Fruit fly (Drosophila melanogaster) whole organism, embryonic: Measurements from ENCODE around the gene CG31776.
A peak's percentile ranks its signal among the peaks of the same experiment; 100 is the strongest.

Experiments used
- Atf6 ChIP-seq: fragments of 200-800 bp; sonication (Bioruptor generic); IDR thresholded peaks from 2 replicates; pipeline ENCODE4 v1.3.6; 2022; ENCODE audit warnings: missing biosample characterization, missing genetic modification characterization
- BtbVII ChIP-seq: fragments of 200-800 bp; sonication (Bioruptor generic); optimal IDR thresholded peaks from 3 replicates; lab custom pipeline; 2017; ENCODE audit warnings: missing biosample characterization, mild to moderate bottlenecking, missing genetic modification characterization
- CG10147 ChIP-seq: fragments of 200-800 bp; sonication (Bioruptor generic); optimal IDR thresholded peaks from 2 replicates; lab custom pipeline; 2019; ENCODE audit warnings: missing biosample characterization, mild to moderate bottlenecking, missing genetic modification characterization, moderate library complexity
- CG10543 ChIP-seq: fragments of 200-800 bp; sonication (Bioruptor generic); optimal IDR thresholded peaks from 3 replicates; lab custom pipeline; 2017; ENCODE audit warnings: missing biosample characterization, mild to moderate bottlenecking, missing genetic modification characterization, moderate library complexity
- CG10959 ChIP-seq: fragments of 200-800 bp; sonication (Bioruptor generic); IDR thresholded peaks from 2 replicates; pipeline ENCODE4 v1.3.6; 2022; ENCODE audit warnings: missing biosample characterization, missing genetic modification characterization
- CG12769 ChIP-seq: fragments of 200-800 bp; sonication (Bioruptor generic); optimal IDR thresholded peaks from 2 replicates; lab custom pipeline; 2019; ENCODE audit warnings: missing biosample characterization, mild to moderate bottlenecking, missing genetic modification characterization, moderate library complexity
- CG13624 ChIP-seq: fragments of 200-800 bp; sonication (Bioruptor generic); optimal IDR thresholded peaks from 2 replicates; lab custom pipeline; 2016; ENCODE audit warnings: missing biosample characterization, missing genetic modification characterization
- CG18599 ChIP-seq: fragments of 200-800 bp; sonication (Bioruptor generic); optimal IDR thresholded peaks from 3 replicates; lab custom pipeline; 2017; ENCODE audit warnings: missing biosample characterization, missing genetic modification characterization, mild to moderate bottlenecking, moderate library complexity, missing genetic modification reagents
- CG2116 ChIP-seq: fragments of 200-800 bp; sonication (Bioruptor generic); optimal IDR thresholded peaks from 3 replicates; lab custom pipeline; 2018; ENCODE audit warnings: missing biosample characterization, mild to moderate bottlenecking, missing genetic modification characterization
- CG34376 ChIP-seq: fragments of 200-800 bp; sonication (Bioruptor generic); optimal IDR thresholded peaks from 2 replicates; lab custom pipeline; 2018; ENCODE audit warnings: missing biosample characterization, mild to moderate bottlenecking, missing genetic modification characterization
- CG34422 ChIP-seq: fragments of 200-800 bp; sonication (Bioruptor generic); IDR thresholded peaks from 3 replicates; pipeline ENCODE4 v1.3.6; 2022; ENCODE audit warnings: missing biosample characterization, missing genetic modification characterization
- CG3995 ChIP-seq: fragments of 200-800 bp; sonication (Bioruptor generic); optimal IDR thresholded peaks from 3 replicates; lab custom pipeline; 2016; ENCODE audit warnings: missing biosample characterization, missing genetic modification characterization
- CG9215 ChIP-seq: fragments of 200-800 bp; sonication (Bioruptor generic); IDR thresholded peaks from 2 replicates; pipeline ENCODE4 v1.3.6; 2022; ENCODE audit warnings: missing biosample characterization, missing genetic modification characterization
- Dfd ChIP-seq, 2 experiments: fragments of >200 bp; optimal IDR thresholded peaks; 2 replicates each; lab custom pipeline; 2017; ENCODE audit warnings: missing biosample characterization in 2 of 2, missing genetic modification characterization in 2 of 2
- Dip3 ChIP-seq: fragments of 200-800 bp; sonication (Bioruptor generic); optimal IDR thresholded peaks from 3 replicates; lab custom pipeline; 2016; ENCODE audit warnings: missing biosample characterization, missing genetic modification characterization
- Ets65A ChIP-seq: fragments of 200-800 bp; sonication (Bioruptor generic); peaks from one replicate; lab custom pipeline; 2016; ENCODE audit warnings: missing biosample characterization, missing genetic modification characterization
- Hey ChIP-seq: fragments of 200-800 bp; sonication (Bioruptor generic); optimal IDR thresholded peaks from 3 replicates; lab custom pipeline; 2018; ENCODE audit warnings: missing biosample characterization, mild to moderate bottlenecking, missing genetic modification characterization
- NFAT ChIP-seq: fragments of 200-800 bp; sonication (Bioruptor generic); IDR thresholded peaks from 2 replicates; pipeline ENCODE4 v1.3.6; 2022; ENCODE audit warnings: missing biosample characterization, missing genetic modification characterization
- Optix ChIP-seq: fragments of 200-800 bp; sonication (Bioruptor generic); IDR thresholded peaks from 3 replicates; pipeline ENCODE4 v1.3.6; 2022; ENCODE audit warnings: missing biosample characterization, missing genetic modification characterization
- Pdp1 ChIP-seq, 2 experiments: fragments of 200-800 bp; sonication (Bioruptor generic); optimal IDR thresholded peaks; 3 replicates each; lab custom pipeline; 2016; ENCODE audit warnings: missing biosample characterization in 2 of 2, missing genetic modification characterization in 2 of 2, mild to moderate bottlenecking in 1 of 2, moderate library complexity in 1 of 2
- Trl ChIP-seq, 3 experiments: fragments of >200 bp in 2 of 3; fragments of 200-800 bp in 1 of 3; sonication (Bioruptor generic) in 1 of 3; optimal IDR thresholded peaks; 2 replicates in 1 of 3; 3 replicates in 2 of 3; lab custom pipeline; 2016 to 2017; ENCODE audit warnings: missing biosample characterization in 1 of 3, missing genetic modification characterization in 1 of 3
- amos ChIP-seq: fragments of 200-800 bp; sonication (Bioruptor generic); IDR thresholded peaks from 2 replicates; pipeline ENCODE4 v1.3.6; 2022; ENCODE audit warnings: missing biosample characterization, missing genetic modification characterization; ENCODE audit not compliant: partially characterized antibody
- bbx ChIP-seq: fragments of 200-800 bp; sonication (Bioruptor generic); IDR thresholded peaks from 2 replicates; pipeline ENCODE4 v1.3.6; 2022; ENCODE audit warnings: missing biosample characterization, missing genetic modification characterization; ENCODE audit not compliant: partially characterized antibody
- chinmo ChIP-seq: fragments of 200-800 bp; sonication (Bioruptor generic); IDR thresholded peaks from 4 replicates; pipeline ENCODE4 v1.3.6; 2022; ENCODE audit warnings: missing biosample characterization, missing genetic modification characterization; ENCODE audit not compliant: partially characterized antibody
- ci ChIP-seq: fragments of 200-800 bp; sonication (Bioruptor generic); IDR thresholded peaks from 3 replicates; pipeline ENCODE4 v1.3.6; 2022; ENCODE audit warnings: missing biosample characterization, missing genetic modification characterization
- crol ChIP-seq: fragments of 200-800 bp; sonication (Bioruptor generic); IDR thresholded peaks from 2 replicates; pipeline ENCODE4 v1.3.6; 2022; ENCODE audit warnings: missing biosample characterization, missing genetic modification characterization
- cwo ChIP-seq: fragments of 200-800 bp; sonication (Bioruptor generic); optimal IDR thresholded peaks from 3 replicates; lab custom pipeline; 2017; ENCODE audit warnings: missing biosample characterization, missing genetic modification characterization, mild to moderate bottlenecking, moderate library complexity, missing genetic modification reagents
- danr ChIP-seq: fragments of 200-800 bp; sonication (Bioruptor generic); IDR thresholded peaks from 2 replicates; pipeline ENCODE4 v1.3.6; 2022; ENCODE audit warnings: missing biosample characterization, missing genetic modification characterization
- dmrt99B ChIP-seq: fragments of 200-800 bp; sonication (Bioruptor generic); optimal IDR thresholded peaks from 2 replicates; lab custom pipeline; 2018; ENCODE audit warnings: missing biosample characterization, mild to moderate bottlenecking, missing genetic modification characterization, moderate library complexity
- ewg ChIP-seq: fragments of 200-800 bp; sonication (Bioruptor generic); optimal IDR thresholded peaks from 3 replicates; lab custom pipeline; 2017; ENCODE audit warnings: mild to moderate bottlenecking, missing biosample characterization, missing genetic modification reagents, missing genetic modification characterization
- fd96Cb ChIP-seq: fragments of 200-800 bp; sonication (Bioruptor generic); optimal IDR thresholded peaks from 2 replicates; lab custom pipeline; 2018; ENCODE audit warnings: missing biosample characterization, mild to moderate bottlenecking, missing genetic modification characterization, moderate library complexity
- hb ChIP-seq: fragments of 200-800 bp; sonication (Bioruptor generic); IDR thresholded peaks from 3 replicates; pipeline ENCODE4 v1.3.6; 2022; ENCODE audit warnings: missing biosample characterization, missing genetic modification characterization; ENCODE audit not compliant: partially characterized antibody
- lab ChIP-seq: fragments of 200-800 bp; sonication (Bioruptor generic); optimal IDR thresholded peaks from 3 replicates; lab custom pipeline; 2017; ENCODE audit warnings: missing biosample characterization, missing genetic modification characterization, mild to moderate bottlenecking, moderate library complexity, missing genetic modification reagents
- mam ChIP-seq: fragments of 200-800 bp; sonication (Bioruptor generic); optimal IDR thresholded peaks from 3 replicates; lab custom pipeline; 2016; ENCODE audit warnings: missing biosample characterization, missing genetic modification characterization
- mirr ChIP-seq: fragments of 200-800 bp; sonication (Bioruptor generic); optimal IDR thresholded peaks from 3 replicates; lab custom pipeline; 2018; ENCODE audit warnings: missing biosample characterization, mild to moderate bottlenecking, missing genetic modification characterization
- nmo ChIP-seq: fragments of 200-800 bp; sonication (Bioruptor generic); optimal IDR thresholded peaks from 2 replicates; lab custom pipeline; 2018; ENCODE audit warnings: missing biosample characterization, mild to moderate bottlenecking, missing genetic modification characterization, moderate library complexity
- odd ChIP-seq: fragments of 200-800 bp; sonication (Bioruptor generic); optimal IDR thresholded peaks from 2 replicates; lab custom pipeline; 2017; ENCODE audit warnings: missing biosample characterization, mild to moderate bottlenecking, missing genetic modification characterization
- peb ChIP-seq: fragments of 200-800 bp; sonication (Bioruptor generic); IDR thresholded peaks from 2 replicates; pipeline ENCODE4 v1.3.6; 2022; ENCODE audit warnings: missing biosample characterization, missing genetic modification characterization
- pnt ChIP-seq: fragments of 200-800 bp; sonication (Bioruptor generic); optimal IDR thresholded peaks from 3 replicates; lab custom pipeline; 2016; ENCODE audit warnings: missing biosample characterization, missing genetic modification characterization
- sd ChIP-seq: fragments of 200-800 bp; sonication (Bioruptor generic); optimal IDR thresholded peaks from 3 replicates; lab custom pipeline; 2018; ENCODE audit warnings: missing biosample characterization, mild to moderate bottlenecking, missing genetic modification characterization, moderate library complexity
- sens ChIP-seq: fragments of 200-800 bp; sonication (Bioruptor generic); peaks from one replicate; lab custom pipeline; 2016; ENCODE audit warnings: missing biosample characterization, missing genetic modification characterization
- sens-2 ChIP-seq: fragments of 200-800 bp; sonication (Bioruptor generic); IDR thresholded peaks from 2 replicates; pipeline ENCODE4 v1.3.6; 2022; ENCODE audit warnings: missing biosample characterization, missing genetic modification characterization
- sqz ChIP-seq: fragments of 200-800 bp; sonication (Bioruptor generic); optimal IDR thresholded peaks from 3 replicates; lab custom pipeline; 2018; ENCODE audit warnings: missing biosample characterization, mild to moderate bottlenecking, missing genetic modification characterization
- sug ChIP-seq: fragments of 200-800 bp; optimal IDR thresholded peaks from 2 replicates; lab custom pipeline; 2019; ENCODE audit warnings: missing biosample characterization, mild to moderate bottlenecking, missing genetic modification characterization, moderate library complexity
- yki ChIP-seq: fragments of >200 bp; optimal IDR thresholded peaks from 3 replicates; lab custom pipeline; 2018

The CG31776 gene

DNA sequence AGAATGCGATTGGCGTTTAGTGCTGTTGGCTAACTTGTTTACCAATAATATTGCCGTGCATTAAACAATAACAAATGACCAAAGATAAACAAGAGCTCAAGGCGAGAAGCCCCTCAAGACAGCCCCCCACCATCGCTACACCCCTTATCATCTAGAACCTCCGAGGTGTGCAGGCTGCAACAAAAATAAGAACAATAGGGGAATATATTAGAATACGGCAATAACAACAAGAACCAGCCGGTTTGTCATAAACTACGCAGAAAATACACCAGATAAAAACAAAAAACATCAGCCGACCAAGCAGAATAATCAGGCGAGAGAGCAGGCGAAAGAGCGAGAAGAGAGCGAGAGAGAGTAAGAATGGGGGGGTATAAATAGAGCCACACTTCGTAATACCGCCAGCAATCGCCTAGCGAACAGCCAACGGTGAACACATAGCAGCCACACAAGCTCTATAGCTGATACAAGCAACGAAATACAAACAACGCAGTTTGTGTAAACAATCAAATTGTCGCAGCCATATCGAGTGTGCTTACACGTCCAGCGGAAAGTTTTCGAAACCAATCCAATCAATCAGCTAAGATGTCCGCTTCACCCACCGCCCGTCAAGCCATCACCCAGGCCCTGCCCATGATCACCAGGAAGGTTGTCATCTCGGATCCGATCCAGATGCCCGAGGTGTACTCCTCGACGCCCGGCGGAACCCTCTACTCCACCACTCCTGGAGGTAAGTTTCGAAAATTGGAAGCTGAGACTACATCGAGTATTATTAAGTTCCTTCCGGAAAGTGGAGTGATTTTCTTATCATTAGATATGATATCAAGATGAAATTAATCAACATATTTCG is 8.3 kb downstream of the CG31776 start, which contains the start of gene Thor (continued):
- TF ChIP-seq sens-2 (GFP tag; lab: Robert Waterston, UW) (0 out of 2 replicates have a peak, but pooled peaks have one; percentile 63), danr (GFP tag; lab: Robert Waterston, UW) (peak; percentile 65; the same call in 1 of the 2 replicates), CG10959 (GFP tag; lab: Robert Waterston, UW) (peak; percentile 14; the same call in 1 of the 2 replicates), bbx (GFP tag; lab: Robert Waterston, UW) (peak; percentile 78), mam (GFP tag; lab: Kevin White, UChicago) (peak; percentile 42), CG9215 (no peak), CG3995 (no peak), Optix (GFP tag; lab: Robert Waterston, UW) (0 out of 3 replicates have a peak, but pooled peaks have one; percentile 36), peb (GFP tag; lab: Robert Waterston, UW) (no peak), CG10147 (peak; percentile 6), pnt (GFP tag; lab: Kevin White, UChicago) (peak; percentile 26), hb (GFP tag; lab: Robert Waterston, UW) (no peak), yki (peak; percentile 89), sqz (peak; percentile 83), dmrt99B (tag; lab: Kevin White, UChicago) (peak; percentile 42), Trl (optimal IDR thresholded peaks at IDR 0.05; lab: Kevin White, UChicago) (peak; percentile 98 to 99), Trl (GFP tag; optimal IDR thresholded peaks at IDR 0.05; lab: Kevin White, UChicago) (peak; percentile 89)

- TF ChIP-seq CG10543 (GFP tag; lab: Kevin White, UChicago) (peak; percentile 59), nmo (no peak), chinmo (GFP tag; lab: Robert Waterston, UW) (peak; percentile 69; the same call in 1 of the 4 replicates), fd96Cb (tag; lab: Kevin White, UChicago) (no peak), Pdp1 (GFP tag; optimal IDR thresholded peaks at IDR 0.05; lab: Kevin White, UChicago) (peak in 1 of 2 experiments; percentile 26), CG34376 (GFP tag; lab: Kevin White, UChicago) (peak; percentile 11), Dfd (GFP tag; optimal IDR thresholded peaks at IDR 0.05; lab: Kevin White, UChicago) (no peak), crol (GFP tag; lab: Robert Waterston, UW) (peak; percentile 66; the same call in 1 of the 2 replicates), odd (GFP tag; lab: Kevin White, UChicago) (peak; percentile 2), Ets65A (GFP tag; lab: Kevin White, UChicago) (peak; percentile 38), CG13624 (GFP tag; lab: Kevin White, UChicago) (peak; percentile 95), lab (GFP tag; lab: Kevin White, UChicago) (peak; percentile 19), ewg (GFP tag; lab: Kevin White, UChicago) (no peak), CG12769 (tag; lab: Kevin White, UChicago) (peak; percentile 83), amos (GFP tag; lab: Robert Waterston, UW) (0 out of 2 replicates have a peak, but pooled peaks have one; percentile 20), mirr (GFP tag; lab: Kevin White, UChicago) (peak; percentile 18), sens (GFP tag; lab: Kevin White, UChicago) (peak; percentile 67), sd (peak; percentile 56), CG2116 (GFP tag; lab: Kevin White, UChicago) (peak; percentile 4), NFAT (GFP tag; lab: Robert Waterston, UW) (0 out of 2 replicates have a peak, but pooled peaks have one; percentile 14), cwo (peak; percentile 96), CG34422 (GFP tag; lab: Robert Waterston, UW) (peak; percentile 69; the same call in 1 of the 3 replicates), Dip3 (no peak), Atf6 (GFP tag; lab: Robert Waterston, UW) (peak; percentile 58), sug (peak; percentile 43), ci (GFP tag; lab: Robert Waterston, UW) (peak; percentile 52; the same call in 1 of the 3 replicates), BtbVII (peak; percentile 23), Hey (peak; percentile 56), CG3995 (no peak), CG18599 (GFP tag; lab: Kevin White, UChicago) (peak; percentile 27)
Observed at dm6 chr2L:3479697-3480442, 9.9 kb downstream of the CG31776 start.
